Fruit fly (Drosophila melanogaster) whole organism, embryonic: ENCODE data around the gene topi.
A peak's percentile ranks its signal among the peaks of the same experiment; 100 is the strongest.

ENCODE experiments used
- B-H2 ChIP-seq: fragments of 200-800 bp; sonication (Bioruptor generic); optimal IDR thresholded peaks from 2 replicates; lab custom pipeline; 2018; ENCODE audit warnings: missing biosample characterization, mild to moderate bottlenecking, missing genetic modification characterization
- CG10543 ChIP-seq: fragments of 200-800 bp; sonication (Bioruptor generic); optimal IDR thresholded peaks from 3 replicates; lab custom pipeline; 2017; ENCODE audit warnings: missing biosample characterization, mild to moderate bottlenecking, missing genetic modification characterization, moderate library complexity
- CG10565 ChIP-seq: fragments of 200-800 bp; sonication (Bioruptor generic); optimal IDR thresholded peaks from 3 replicates; lab custom pipeline; 2016; ENCODE audit warnings: missing biosample characterization, mild to moderate bottlenecking, missing genetic modification characterization
- CG11085 ChIP-seq: fragments of 200-800 bp; sonication (Bioruptor generic); IDR thresholded peaks from 2 replicates; pipeline ENCODE4 v1.3.6; 2022; ENCODE audit warnings: missing biosample characterization, missing genetic modification characterization
- CG13894 ChIP-seq: fragments of 200-800 bp; sonication (Bioruptor generic); optimal IDR thresholded peaks from 3 replicates; lab custom pipeline; 2018; ENCODE audit warnings: missing biosample characterization, mild to moderate bottlenecking, missing genetic modification characterization, moderate library complexity
- CG14667 ChIP-seq: fragments of 200-800 bp; sonication (Bioruptor generic); IDR thresholded peaks from 2 replicates; pipeline ENCODE4 v1.3.6; 2022; ENCODE audit warnings: missing biosample characterization, missing genetic modification characterization
- CG1529 ChIP-seq: fragments of 200-800 bp; sonication (Bioruptor generic); optimal IDR thresholded peaks from 3 replicates; lab custom pipeline; 2018; ENCODE audit warnings: missing biosample characterization, missing genetic modification characterization
- CG17829 ChIP-seq: fragments of 200-800 bp; optimal IDR thresholded peaks from 2 replicates; lab custom pipeline; 2019; ENCODE audit warnings: missing biosample characterization, mild to moderate bottlenecking, missing genetic modification characterization, moderate library complexity
- CG18262 ChIP-seq: fragments of 200-800 bp; optimal IDR thresholded peaks from 3 replicates; lab custom pipeline; 2019; ENCODE audit warnings: missing biosample characterization, mild to moderate bottlenecking, missing genetic modification characterization, moderate library complexity
- CG2678 ChIP-seq: fragments of 200-800 bp; sonication (Bioruptor generic); optimal IDR thresholded peaks from 3 replicates; lab custom pipeline; 2019; ENCODE audit warnings: missing biosample characterization, mild to moderate bottlenecking, missing genetic modification characterization, moderate library complexity
- CG30431 ChIP-seq: fragments of 200-800 bp; sonication (Bioruptor generic); optimal IDR thresholded peaks from 2 replicates; lab custom pipeline; 2017; ENCODE audit warnings: missing biosample characterization, missing genetic modification characterization
- CG3065 ChIP-seq: fragments of 200-800 bp; sonication (Bioruptor generic); optimal IDR thresholded peaks from 2 replicates; lab custom pipeline; 2016; ENCODE audit warnings: missing biosample characterization, missing genetic modification characterization
- CG4360 ChIP-seq: fragments of 200-800 bp; sonication (Bioruptor generic); IDR thresholded peaks from 2 replicates; pipeline ENCODE4 v1.3.6; 2022; ENCODE audit warnings: missing biosample characterization, missing genetic modification characterization
- CG6813 ChIP-seq: fragments of 200-800 bp; sonication (Bioruptor generic); optimal IDR thresholded peaks from 2 replicates; lab custom pipeline; 2017; ENCODE audit warnings: missing biosample characterization, missing genetic modification characterization, mild to moderate bottlenecking, moderate library complexity, missing genetic modification reagents
- CG7372 ChIP-seq: fragments of 200-800 bp; sonication (Bioruptor generic); IDR thresholded peaks from 2 replicates; pipeline ENCODE4 v1.3.6; 2022; ENCODE audit warnings: missing biosample characterization, missing genetic modification characterization
- CG7987 ChIP-seq: fragments of 200-800 bp; sonication (Bioruptor generic); optimal IDR thresholded peaks from 2 replicates; lab custom pipeline; 2018; ENCODE audit warnings: missing biosample characterization, mild to moderate bottlenecking, missing genetic modification characterization, moderate library complexity
- CG8765 ChIP-seq: fragments of 200-800 bp; sonication (Bioruptor generic); IDR thresholded peaks from 2 replicates; pipeline ENCODE4 v1.3.6; 2022; ENCODE audit warnings: missing biosample characterization, missing genetic modification characterization
- CG9817 ChIP-seq: fragments of 200-800 bp; sonication (Bioruptor generic); optimal IDR thresholded peaks from 2 replicates; lab custom pipeline; 2018; ENCODE audit warnings: missing biosample characterization, mild to moderate bottlenecking, missing genetic modification characterization, moderate library complexity
- CrebB ChIP-seq: fragments of 200-800 bp; sonication (Bioruptor generic); optimal IDR thresholded peaks from 3 replicates; lab custom pipeline; 2018; ENCODE audit warnings: missing biosample characterization, mild to moderate bottlenecking, missing genetic modification characterization
- D19B ChIP-seq: fragments of 200-800 bp; sonication (Bioruptor generic); optimal IDR thresholded peaks from 2 replicates; lab custom pipeline; 2017; ENCODE audit warnings: missing biosample characterization, mild to moderate bottlenecking, missing genetic modification characterization
- Dek ChIP-seq: fragments of 200-800 bp; sonication (Bioruptor generic); optimal IDR thresholded peaks from 3 replicates; lab custom pipeline; 2019; ENCODE audit warnings: missing biosample characterization, mild to moderate bottlenecking, missing genetic modification characterization, moderate library complexity
- E2f1 ChIP-seq: fragments of 200-800 bp; sonication (Bioruptor generic); IDR thresholded peaks from 2 replicates; pipeline ENCODE4 v1.3.6; 2022; ENCODE audit warnings: missing biosample characterization, missing genetic modification characterization
- ERR ChIP-seq: fragments of 200-800 bp; sonication (Bioruptor generic); optimal IDR thresholded peaks from 2 replicates; lab custom pipeline; 2016; ENCODE audit warnings: missing biosample characterization, missing genetic modification characterization
- Gsc ChIP-seq: fragments of 200-800 bp; sonication (Bioruptor generic); IDR thresholded peaks from 2 replicates; pipeline ENCODE4 v1.3.6; 2022; ENCODE audit warnings: missing biosample characterization, missing genetic modification characterization
- HHEX ChIP-seq: fragments of 200-800 bp; sonication (Bioruptor generic); optimal IDR thresholded peaks from 3 replicates; lab custom pipeline; 2017; ENCODE audit warnings: missing biosample characterization, mild to moderate bottlenecking, missing genetic modification characterization, missing genetic modification reagents
- Lpt ChIP-seq: fragments of >200 bp; optimal IDR thresholded peaks from 2 replicates; lab custom pipeline; 2018; ENCODE audit warnings: missing biosample characterization, missing genetic modification characterization
- MBD-R2 ChIP-seq: fragments of 200-800 bp; sonication (Bioruptor generic); IDR thresholded peaks from 2 replicates; pipeline ENCODE4 v1.3.6; 2022; ENCODE audit warnings: missing biosample characterization, missing genetic modification characterization
- Myb ChIP-seq: fragments of 200-800 bp; sonication (Bioruptor generic); optimal IDR thresholded peaks from 2 replicates; lab custom pipeline; 2016; ENCODE audit warnings: missing biosample characterization, missing genetic modification characterization
- NK7.1 ChIP-seq: fragments of 200-800 bp; sonication (Bioruptor generic); optimal IDR thresholded peaks from 3 replicates; lab custom pipeline; 2016; ENCODE audit warnings: missing biosample characterization, missing genetic modification characterization
- Scr ChIP-seq: fragments of 200-800 bp; sonication (Bioruptor generic); IDR thresholded peaks from 2 replicates; pipeline ENCODE4 v1.3.6; 2022; ENCODE audit warnings: missing biosample characterization, missing genetic modification characterization; ENCODE audit not compliant: partially characterized antibody
- Spps ChIP-seq: fragments of 200-800 bp; sonication (Bioruptor generic); optimal IDR thresholded peaks from 2 replicates; lab custom pipeline; 2018; ENCODE audit warnings: missing biosample characterization, mild to moderate bottlenecking, missing genetic modification characterization
- Xbp1 ChIP-seq: fragments of 200-800 bp; sonication (Bioruptor generic); optimal IDR thresholded peaks from 3 replicates; lab custom pipeline; 2016; ENCODE audit warnings: missing biosample characterization, mild to moderate bottlenecking, missing genetic modification characterization
- Xrp1 ChIP-seq: fragments of 200-800 bp; sonication (Bioruptor generic); IDR thresholded peaks from 2 replicates; pipeline ENCODE4 v1.3.6; 2022; ENCODE audit warnings: missing biosample characterization, missing genetic modification characterization
- YL-1 ChIP-seq: fragments of 200-800 bp; sonication (Bioruptor generic); optimal IDR thresholded peaks from 3 replicates; lab custom pipeline; 2017; ENCODE audit warnings: missing biosample characterization, mild to moderate bottlenecking, missing genetic modification characterization
- ab ChIP-seq: fragments of 200-800 bp; sonication (Bioruptor generic); optimal IDR thresholded peaks from 2 replicates; lab custom pipeline; 2016; ENCODE audit warnings: missing biosample characterization, missing genetic modification characterization
- al ChIP-seq: fragments of 200-800 bp; sonication (Bioruptor generic); IDR thresholded peaks from 2 replicates; pipeline ENCODE4 v1.3.6; 2022; ENCODE audit warnings: missing biosample characterization, missing genetic modification characterization
- bowl ChIP-seq: fragments of 200-800 bp; sonication (Bioruptor generic); IDR thresholded peaks from 2 replicates; pipeline ENCODE4 v1.3.6; 2022; ENCODE audit warnings: missing biosample characterization, missing genetic modification characterization
- chm ChIP-seq: fragments of 200-800 bp; sonication (Bioruptor generic); IDR thresholded peaks from 2 replicates; pipeline ENCODE4 v1.3.6; 2022; ENCODE audit warnings: missing biosample characterization, missing genetic modification characterization
- crp ChIP-seq, 2 experiments: fragments of 200-800 bp; sonication (Bioruptor generic); optimal IDR thresholded peaks; 2 replicates in 1 of 2; 3 replicates in 1 of 2; lab custom pipeline; 2017; ENCODE audit warnings: missing biosample characterization in 2 of 2, missing genetic modification characterization in 2 of 2, mild to moderate bottlenecking in 1 of 2, moderate library complexity in 1 of 2
- cwo ChIP-seq: fragments of 200-800 bp; sonication (Bioruptor generic); optimal IDR thresholded peaks from 3 replicates; lab custom pipeline; 2017; ENCODE audit warnings: missing biosample characterization, missing genetic modification characterization, mild to moderate bottlenecking, moderate library complexity, missing genetic modification reagents
- disco-r ChIP-seq: fragments of 200-800 bp; sonication (Bioruptor generic); optimal IDR thresholded peaks from 2 replicates; lab custom pipeline; 2016; ENCODE audit warnings: missing biosample characterization, missing genetic modification characterization
- ems ChIP-seq: fragments of 200-800 bp; sonication (Bioruptor generic); optimal IDR thresholded peaks from 3 replicates; lab custom pipeline; 2016; ENCODE audit warnings: missing biosample characterization, missing genetic modification characterization
- exex ChIP-seq: fragments of 200-800 bp; sonication (Bioruptor generic); optimal IDR thresholded peaks from 4 replicates; lab custom pipeline; 2018; ENCODE audit warnings: missing biosample characterization, mild to moderate bottlenecking, missing genetic modification characterization, moderate library complexity
- gcm ChIP-seq: fragments of 200-800 bp; sonication (Bioruptor generic); optimal IDR thresholded peaks from 2 replicates; lab custom pipeline; 2019; ENCODE audit warnings: missing biosample characterization, mild to moderate bottlenecking, missing genetic modification characterization, moderate library complexity
- inv ChIP-seq: fragments of 200-800 bp; sonication (Bioruptor generic); IDR thresholded peaks from 2 replicates; pipeline ENCODE4 v1.3.6; 2022; ENCODE audit warnings: missing biosample characterization, missing genetic modification characterization; ENCODE audit not compliant: partially characterized antibody
- pnt ChIP-seq: fragments of 200-800 bp; sonication (Bioruptor generic); optimal IDR thresholded peaks from 3 replicates; lab custom pipeline; 2016; ENCODE audit warnings: missing biosample characterization, missing genetic modification characterization
- repo ChIP-seq: fragments of 200-800 bp; sonication (Bioruptor generic); optimal IDR thresholded peaks from 2 replicates; lab custom pipeline; 2016; ENCODE audit warnings: missing biosample characterization, missing genetic modification characterization
- sug ChIP-seq: fragments of 200-800 bp; optimal IDR thresholded peaks from 2 replicates; lab custom pipeline; 2019; ENCODE audit warnings: missing biosample characterization, mild to moderate bottlenecking, missing genetic modification characterization, moderate library complexity
- trem ChIP-seq: fragments of 200-800 bp; optimal IDR thresholded peaks from 3 replicates; lab custom pipeline; 2019; ENCODE audit warnings: missing biosample characterization, mild to moderate bottlenecking, missing genetic modification characterization, moderate library complexity
- unpg ChIP-seq: fragments of 200-800 bp; sonication (Bioruptor generic); optimal IDR thresholded peaks from 3 replicates; lab custom pipeline; 2018; ENCODE audit warnings: missing biosample characterization, mild to moderate bottlenecking, missing genetic modification characterization, moderate library complexity
- wdn ChIP-seq: fragments of 200-800 bp; sonication (Bioruptor generic); IDR thresholded peaks from 2 replicates; pipeline ENCODE4 v1.3.6; 2022; ENCODE audit warnings: missing biosample characterization, missing genetic modification characterization

The topi gene

dm6 chr3R:9777941-9778360 lies 3.0 kb downstream of the topi start, which contains the start of gene RpS29 (continued):
- TF ChIP-seq CG9817 (tag; lab: Kevin White, UChicago), result peak; percentile 83
- peak; percentile 79 for TF ChIP-seq chm
- TF ChIP-seq CG14667, result peak; percentile 54; the same call in 1 of the 2 replicates
- peak; percentile 74 for TF ChIP-seq gcm (GFP tag; lab: Kevin White, UChicago)
- peak; percentile 39 for TF ChIP-seq exex (tag; lab: Kevin White, UChicago)
- TF ChIP-seq Xrp1, result peak; percentile 63
- TF ChIP-seq Dek (tag; lab: Kevin White, UChicago), result peak; percentile 77
- peak; percentile 84 for TF ChIP-seq ems (GFP tag; lab: Kevin White, UChicago)
- peak; percentile 32 for TF ChIP-seq CG1529 (GFP tag; lab: Kevin White, UChicago)
- TF ChIP-seq ab (GFP tag; lab: Kevin White, UChicago), result peak; percentile 57
- peak; percentile 29 for TF ChIP-seq Spps
- no peak for TF ChIP-seq CG10565 (GFP tag; lab: Kevin White, UChicago)
- peak; percentile 29 for TF ChIP-seq CG3065 (GFP tag; lab: Kevin White, UChicago)
- no peak for TF ChIP-seq Lpt (GFP tag; lab: Kevin White, UChicago)
- TF ChIP-seq CrebB (tag; lab: Kevin White, UChicago), result peak; percentile 87
- peak; percentile 77 for TF ChIP-seq CG7372 (GFP tag; lab: Robert Waterston, UW)
- TF ChIP-seq unpg (GFP tag; lab: Kevin White, UChicago), result peak; percentile 66
- TF ChIP-seq disco-r (GFP tag; lab: Kevin White, UChicago), result peak; percentile 68
- TF ChIP-seq B-H2 (GFP tag; lab: Kevin White, UChicago), result peak; percentile 95
- no peak for TF ChIP-seq CG4360 (GFP tag; lab: Robert Waterston, UW)
- peak; percentile 90 for TF ChIP-seq CG7987 (GFP tag; lab: Kevin White, UChicago)
- peak; percentile 78 for TF ChIP-seq MBD-R2
- TF ChIP-seq CG10543 (GFP tag; lab: Kevin White, UChicago), result peak; percentile 93
- TF ChIP-seq Gsc (GFP tag; lab: Robert Waterston, UW), result no peak
- peak; percentile 92 for TF ChIP-seq inv (GFP tag; lab: Robert Waterston, UW)
- no peak; the same call in 1 of the 2 replicates for TF ChIP-seq bowl (GFP tag; lab: Robert Waterston, UW)
- peak; percentile 91 for TF ChIP-seq CG13894
- no peak for TF ChIP-seq CG8765 (GFP tag; lab: Robert Waterston, UW)
- peak; percentile 71 for TF ChIP-seq repo
- TF ChIP-seq crp (GFP tag; optimal IDR thresholded peaks at IDR 0.05; lab: Kevin White, UChicago), result peak in 1 of 2 experiments; percentile 50
- peak; percentile 47 for TF ChIP-seq CG30431 (GFP tag; lab: Kevin White, UChicago)
- peak; percentile 94 for TF ChIP-seq Myb (GFP tag; lab: Kevin White, UChicago)
- TF ChIP-seq Scr (GFP tag; lab: Robert Waterston, UW), result peak; percentile 91
- peak; percentile 68 for TF ChIP-seq CG2678
- peak; percentile 82 for TF ChIP-seq HHEX
- peak; percentile 73 for TF ChIP-seq pnt (GFP tag; lab: Kevin White, UChicago)
- TF ChIP-seq cwo (GFP tag; lab: Kevin White, UChicago), result peak; percentile 48
- TF ChIP-seq NK7.1 (GFP tag; lab: Kevin White, UChicago), result peak; percentile 65
- TF ChIP-seq wdn, result peak; percentile 56; the same call in 1 of the 2 replicates
- peak; percentile 47 for TF ChIP-seq CG18262 (tag; lab: Kevin White, UChicago)
- TF ChIP-seq al (GFP tag; lab: Robert Waterston, UW), result peak; percentile 72
- peak; percentile 89 for TF ChIP-seq sug
- peak; percentile 85 for TF ChIP-seq ERR
- peak; percentile 85 for TF ChIP-seq Xbp1 (GFP tag; lab: Kevin White, UChicago)
- peak; percentile 99 for TF ChIP-seq YL-1 (GFP tag; lab: Kevin White, UChicago)
- peak; percentile 79 for TF ChIP-seq CG11085 (GFP tag; lab: Robert Waterston, UW)
- peak; percentile 74 for TF ChIP-seq CG17829 (tag; lab: Kevin White, UChicago)
- TF ChIP-seq CG6813 (GFP tag; lab: Kevin White, UChicago), result peak; percentile 82
- peak; percentile 60 for TF ChIP-seq E2f1 (GFP tag; lab: Robert Waterston, UW)
- TF ChIP-seq D19B, result no peak
- peak; percentile 92 for TF ChIP-seq trem
